Fruit fly (Drosophila melanogaster) whole organism, adult: Measurements from ENCODE around the gene sxe2.

Experiments used
- CG11617 ChIP-seq: fragments of 200-800 bp; sonication (Bioruptor generic); optimal IDR thresholded peaks from 2 replicates; lab custom pipeline; 2017; ENCODE audit warnings: mild to moderate bottlenecking, missing biosample characterization, missing genetic modification reagents, missing genetic modification characterization
- CG12768 ChIP-seq: fragments of 200-800 bp; sonication (Bioruptor generic); optimal IDR thresholded peaks from 2 replicates; lab custom pipeline; 2017; ENCODE audit warnings: missing biosample characterization, missing genetic modification characterization, mild to moderate bottlenecking, moderate library complexity, missing genetic modification reagents
- CG14711 ChIP-seq: fragments of 200-800 bp; sonication (Bioruptor generic); optimal IDR thresholded peaks from 2 replicates; lab custom pipeline; 2018; ENCODE audit warnings: missing biosample characterization, mild to moderate bottlenecking, missing genetic modification characterization, moderate library complexity
- CG1620 ChIP-seq: fragments of 200-800 bp; sonication (Bioruptor generic); optimal IDR thresholded peaks from 2 replicates; lab custom pipeline; 2016; ENCODE audit warnings: missing biosample characterization, missing genetic modification characterization
- CG33017 ChIP-seq: fragments of 200-800 bp; sonication (Bioruptor generic); optimal IDR thresholded peaks from 2 replicates; lab custom pipeline; 2018; ENCODE audit warnings: missing biosample characterization, mild to moderate bottlenecking, missing genetic modification characterization, moderate library complexity
- CG5204 ChIP-seq: fragments of 200-800 bp; sonication (Bioruptor generic); optimal IDR thresholded peaks from 2 replicates; lab custom pipeline; 2016; ENCODE audit warnings: missing biosample characterization, missing genetic modification characterization
- CG7045 ChIP-seq: fragments of 200-800 bp; sonication (Bioruptor generic); optimal IDR thresholded peaks from 2 replicates; lab custom pipeline; 2017; ENCODE audit warnings: missing biosample characterization, mild to moderate bottlenecking, missing genetic modification characterization
- CG7101 ChIP-seq: fragments of 200-800 bp; sonication (Bioruptor generic); optimal IDR thresholded peaks from 2 replicates; lab custom pipeline; 2018; ENCODE audit warnings: missing biosample characterization, mild to moderate bottlenecking, missing genetic modification characterization, moderate library complexity
- Clk ChIP-seq: fragments of 200-800 bp; sonication (Bioruptor generic); optimal IDR thresholded peaks from 2 replicates; lab custom pipeline; 2017; ENCODE audit warnings: missing biosample characterization, missing genetic modification characterization
- Crg-1 ChIP-seq: fragments of 200-800 bp; sonication (Bioruptor generic); optimal IDR thresholded peaks from 2 replicates; lab custom pipeline; 2016; ENCODE audit warnings: missing biosample characterization, missing genetic modification characterization
- Hr96 ChIP-seq: fragments of 200-800 bp; sonication (Bioruptor generic); optimal IDR thresholded peaks from 2 replicates; lab custom pipeline; 2016; ENCODE audit warnings: missing biosample characterization, missing genetic modification characterization
- Mnt ChIP-seq: fragments of 200-800 bp; sonication (Bioruptor generic); optimal IDR thresholded peaks from 2 replicates; lab custom pipeline; 2016; ENCODE audit warnings: missing biosample characterization, mild to moderate bottlenecking, missing genetic modification characterization
- bab1 ChIP-seq: fragments of 200-800 bp; sonication (Bioruptor generic); optimal IDR thresholded peaks from 3 replicates; lab custom pipeline; 2019; ENCODE audit warnings: missing biosample characterization, mild to moderate bottlenecking, missing genetic modification characterization, moderate library complexity
- cic ChIP-seq: fragments of 200-800 bp; sonication (Bioruptor generic); optimal IDR thresholded peaks from 2 replicates; lab custom pipeline; 2017; ENCODE audit warnings: missing biosample characterization, mild to moderate bottlenecking, missing genetic modification characterization, moderate library complexity
- cnc ChIP-seq, 2 experiments: fragments of >200 bp; optimal IDR thresholded peaks; 2 replicates each; lab custom pipeline; 2017
- kay ChIP-seq: fragments of 200-800 bp; sonication (Bioruptor generic); peaks from one replicate; lab custom pipeline; 2016; ENCODE audit warnings: missing biosample characterization, missing genetic modification characterization, borderline replicate concordance
- ovo ChIP-seq: fragments of 200-800 bp; sonication (Bioruptor generic); optimal IDR thresholded peaks from 2 replicates; lab custom pipeline; 2016; ENCODE audit warnings: missing biosample characterization, missing genetic modification characterization
- pad ChIP-seq: fragments of 200-800 bp; sonication (Bioruptor generic); optimal IDR thresholded peaks from 3 replicates; lab custom pipeline; 2017; ENCODE audit warnings: missing biosample characterization, missing genetic modification characterization, mild to moderate bottlenecking, moderate library complexity, missing genetic modification reagents
- tj ChIP-seq: fragments of 200-800 bp; sonication (Bioruptor generic); optimal IDR thresholded peaks from 3 replicates; lab custom pipeline; 2017; ENCODE audit warnings: missing biosample characterization, mild to moderate bottlenecking, missing genetic modification characterization, moderate library complexity
- toe ChIP-seq: fragments of 200-800 bp; sonication (Bioruptor generic); optimal IDR thresholded peaks from 2 replicates; lab custom pipeline; 2016; ENCODE audit warnings: missing biosample characterization, missing genetic modification characterization

Gene sxe2

DNA sequence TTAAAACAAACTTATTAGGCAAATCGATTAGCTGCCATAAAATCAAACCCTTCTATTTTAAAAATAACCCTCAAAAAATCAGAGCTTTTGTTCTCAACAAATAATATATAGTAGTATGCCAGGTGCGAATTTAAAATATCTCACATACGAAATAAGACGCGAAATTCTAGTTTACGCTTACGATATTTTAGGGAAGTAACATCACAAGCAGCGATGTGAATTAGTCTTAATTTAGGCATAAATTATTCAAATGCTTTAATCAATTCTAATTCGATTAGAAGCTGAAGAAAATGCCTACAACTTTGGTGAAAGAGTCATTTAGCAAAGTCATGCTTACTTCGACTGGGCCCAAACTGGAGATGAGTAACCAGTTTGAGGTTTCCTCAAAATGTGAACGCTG is at the start of gene sxe2:
Gene sxe2 (plus strand): TSS at position 301 of the 400 bp plus-strand sequence.
- TF ChIP-seq pad (GFP tag; lab: Kevin White, UChicago) (no peak), CG1620 (GFP tag; lab: Kevin White, UChicago) (no peak)

DNA sequence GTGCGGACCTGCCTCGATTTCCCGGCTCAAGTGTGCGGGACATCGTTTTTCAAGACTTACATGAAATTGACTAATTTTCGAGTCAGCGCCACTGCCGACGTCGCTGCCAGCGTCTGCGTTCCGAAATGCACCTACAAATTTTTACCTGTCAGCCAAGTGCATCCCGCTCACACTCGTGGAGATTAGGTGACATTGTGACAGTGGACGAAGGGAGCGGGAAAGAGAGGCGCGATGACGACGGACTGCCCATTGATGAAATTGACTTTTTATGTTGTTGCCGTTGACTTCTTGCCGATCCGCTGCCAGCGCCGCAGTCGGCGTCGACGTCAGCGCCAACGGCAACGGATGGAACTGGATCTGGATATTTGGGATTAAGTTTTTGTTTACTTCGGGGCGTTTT is 49.5 kb upstream of the sxe2 start:
- TF ChIP-seq Crg-1 (GFP tag; lab: Kevin White, UChicago), result no peak
- TF ChIP-seq kay (GFP tag; lab: Kevin White, UChicago), result no peak
- no peak for TF ChIP-seq CG5204
- TF ChIP-seq toe (GFP tag; lab: Kevin White, UChicago), result no peak
- no peak for TF ChIP-seq CG1620 (GFP tag; lab: Kevin White, UChicago)
- TF ChIP-seq cnc (optimal IDR thresholded peaks at IDR 0.05; lab: Kevin White, UChicago), result no peak
- no peak for TF ChIP-seq CG12768 (GFP tag; lab: Kevin White, UChicago)
- TF ChIP-seq cic (GFP tag; lab: Kevin White, UChicago), result no peak
- no peak for TF ChIP-seq CG14711 (tag; lab: Kevin White, UChicago)
- no peak for TF ChIP-seq ovo (GFP tag; lab: Kevin White, UChicago)
- no peak for TF ChIP-seq CG7101 (tag; lab: Kevin White, UChicago)
- no peak for TF ChIP-seq CG33017 (tag; lab: Kevin White, UChicago)
- no peak for TF ChIP-seq CG11617
- TF ChIP-seq pad (GFP tag; lab: Kevin White, UChicago), result no peak
- TF ChIP-seq bab1, result no peak

DNA sequence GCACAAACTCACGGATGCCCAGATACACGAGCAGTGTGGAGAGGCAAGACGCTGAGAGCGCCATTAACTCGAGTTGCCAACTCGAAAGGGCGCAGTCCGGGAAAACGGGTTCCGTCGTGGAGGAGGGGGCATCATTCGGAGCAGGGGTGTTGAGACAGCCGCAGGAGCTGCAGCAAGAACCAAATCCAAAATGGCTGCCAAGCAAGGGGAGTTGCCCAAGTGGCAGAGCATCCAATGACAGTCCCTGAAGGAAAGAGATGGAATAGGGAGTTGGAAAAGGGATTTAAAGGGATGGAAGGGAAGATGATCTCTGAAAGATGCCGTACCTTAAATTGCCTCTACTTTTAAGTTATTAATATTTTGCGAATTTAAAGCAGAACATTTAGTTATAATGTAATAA is 45.6 kb upstream of the sxe2 start:
- no peak for TF ChIP-seq ovo (GFP tag; lab: Kevin White, UChicago)
- TF ChIP-seq Crg-1 (GFP tag; lab: Kevin White, UChicago), result no peak
- TF ChIP-seq Hr96, result no peak
- TF ChIP-seq CG12768 (GFP tag; lab: Kevin White, UChicago), result no peak
- no peak for TF ChIP-seq cic (GFP tag; lab: Kevin White, UChicago)
- TF ChIP-seq tj (GFP tag; lab: Kevin White, UChicago), result no peak
- TF ChIP-seq toe (GFP tag; lab: Kevin White, UChicago), result no peak
- no peak for TF ChIP-seq CG5204
- TF ChIP-seq Mnt, result no peak
- TF ChIP-seq kay (GFP tag; lab: Kevin White, UChicago), result no peak
- TF ChIP-seq CG11617, result no peak
- no peak for TF ChIP-seq CG14711 (tag; lab: Kevin White, UChicago)
- no peak for TF ChIP-seq cnc (optimal IDR thresholded peaks at IDR 0.05; lab: Kevin White, UChicago)
- no peak for TF ChIP-seq bab1

- no peak for TF ChIP-seq CG33017 (tag; lab: Kevin White, UChicago)
- no peak for TF ChIP-seq pad (GFP tag; lab: Kevin White, UChicago)
- no peak for TF ChIP-seq CG5204
- no peak for TF ChIP-seq Mnt
These were observed 44.1 kb upstream of the sxe2 start for dm6 chr3R:16039557-16039956.

dm6 chr3R:16040925-16041324 is 42.8 kb upstream of the sxe2 start:
- TF ChIP-seq kay (GFP tag; lab: Kevin White, UChicago) (no peak), CG5204 (no peak), CG7101 (tag; lab: Kevin White, UChicago) (no peak), CG12768 (GFP tag; lab: Kevin White, UChicago) (no peak), CG14711 (tag; lab: Kevin White, UChicago) (no peak), bab1 (no peak), toe (GFP tag; lab: Kevin White, UChicago) (no peak), Clk (no peak)

- TF ChIP-seq Hr96, result no peak
- no peak for TF ChIP-seq bab1
- TF ChIP-seq pad (GFP tag; lab: Kevin White, UChicago), result no peak
- no peak for TF ChIP-seq CG11617
- TF ChIP-seq CG5204, result no peak
- no peak for TF ChIP-seq cnc (optimal IDR thresholded peaks at IDR 0.05; lab: Kevin White, UChicago)
- no peak for TF ChIP-seq CG7101 (tag; lab: Kevin White, UChicago)
- TF ChIP-seq Clk, result no peak
- no peak for TF ChIP-seq toe (GFP tag; lab: Kevin White, UChicago)
- no peak for TF ChIP-seq CG1620 (GFP tag; lab: Kevin White, UChicago)
- no peak for TF ChIP-seq tj (GFP tag; lab: Kevin White, UChicago)
- no peak for TF ChIP-seq CG33017 (tag; lab: Kevin White, UChicago)
- no peak for TF ChIP-seq CG14711 (tag; lab: Kevin White, UChicago)
- no peak for TF ChIP-seq Mnt
- TF ChIP-seq CG7045 (GFP tag; lab: Kevin White, UChicago), result no peak
- no peak for TF ChIP-seq ovo (GFP tag; lab: Kevin White, UChicago)
- TF ChIP-seq cic (GFP tag; lab: Kevin White, UChicago), result no peak
- no peak for TF ChIP-seq kay (GFP tag; lab: Kevin White, UChicago)
- TF ChIP-seq Crg-1 (GFP tag; lab: Kevin White, UChicago), result no peak
- no peak for TF ChIP-seq CG12768 (GFP tag; lab: Kevin White, UChicago)
These were observed 41.4 kb upstream of the sxe2 start for dm6 chr3R:16042137-16042899.
